Fruit fly (Drosophila melanogaster): Measurements from ENCODE around the gene Hsp70Ba.
A peak's percentile ranks its signal among the peaks of the same experiment; 100 is the strongest.

Gene Hsp70Ba

dm6 chr3R:12447353-12447752 is 20.2 kb downstream of the Hsp70Ba start, which contains the start of gene vrs:
Gene vrs (plus strand): TSS chr3R:12447653.
- no peak for TF ChIP-seq noc (tag; optimal IDR thresholded peaks at IDR 0.05)

DNA sequence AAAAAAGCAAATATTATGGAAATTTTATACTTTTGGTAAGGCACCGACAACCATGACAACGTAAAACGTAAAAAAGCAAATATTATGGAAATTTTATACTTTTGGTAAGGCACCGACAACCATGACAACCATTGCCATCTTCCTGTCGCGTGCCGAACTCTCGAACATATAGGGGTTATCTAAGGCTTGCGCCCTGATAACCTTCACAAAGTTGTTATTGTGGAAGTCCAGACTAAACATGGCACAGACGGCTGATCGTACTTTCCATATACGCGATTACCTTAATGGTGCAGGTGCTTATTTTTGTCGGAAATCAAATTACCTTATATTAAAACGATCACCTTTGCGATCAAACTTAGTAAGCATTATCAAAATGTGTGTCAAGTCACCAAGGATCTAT is 22.1 kb downstream of the Hsp70Ba start:
- TF ChIP-seq noc (tag; optimal IDR thresholded peaks at IDR 0.05): no peak

- no peak for TF ChIP-seq noc (tag; optimal IDR thresholded peaks at IDR 0.05)
Observed at dm6 chr3R:12443769-12444168, 23.8 kb downstream of the Hsp70Ba start.

DNA sequence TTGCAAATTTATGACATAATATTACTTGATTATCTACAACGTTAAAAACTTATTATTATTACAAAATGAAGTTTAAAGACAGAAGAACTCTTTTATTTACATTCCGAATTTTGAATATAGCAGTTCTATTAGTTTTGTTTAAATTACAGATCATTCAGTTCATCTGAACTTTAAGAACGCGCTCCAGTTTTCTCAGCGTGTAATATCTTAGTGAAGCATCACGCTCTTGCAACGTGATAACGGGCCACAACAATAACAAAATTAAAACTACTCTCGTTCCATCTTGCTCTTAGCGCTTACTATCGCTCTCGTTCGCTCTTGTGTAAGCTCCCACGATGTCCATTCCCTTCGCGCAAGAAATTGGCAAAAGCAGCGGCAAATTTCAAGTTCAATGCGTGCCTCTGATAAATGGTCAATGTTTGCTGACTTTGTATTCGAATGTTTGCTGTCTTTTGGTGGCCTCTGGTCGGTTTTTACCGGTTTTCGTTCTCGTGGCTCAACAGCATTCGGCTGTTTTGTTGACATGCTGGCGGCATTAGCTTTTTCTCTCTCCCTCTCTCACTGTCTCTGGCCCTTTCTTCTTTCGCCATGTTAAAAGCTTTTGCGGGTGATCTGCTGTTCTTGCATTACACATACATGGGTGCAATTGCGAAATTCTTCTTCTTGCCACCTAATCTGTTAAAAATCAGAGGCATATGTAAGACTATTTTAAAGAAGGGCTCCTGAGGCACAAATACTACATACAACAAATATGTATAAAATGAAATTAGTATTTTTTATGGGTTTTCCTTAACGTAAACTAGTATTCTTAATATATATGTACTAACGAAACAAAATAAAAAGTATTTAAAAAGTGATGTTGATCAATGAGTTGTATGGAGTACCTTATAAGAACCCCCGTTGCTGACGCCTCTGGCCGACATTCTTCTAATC is 24.7 kb downstream of the Hsp70Ba start:
- TF ChIP-seq noc (tag; optimal IDR thresholded peaks at IDR 0.05): peak; percentile 92

DNA sequence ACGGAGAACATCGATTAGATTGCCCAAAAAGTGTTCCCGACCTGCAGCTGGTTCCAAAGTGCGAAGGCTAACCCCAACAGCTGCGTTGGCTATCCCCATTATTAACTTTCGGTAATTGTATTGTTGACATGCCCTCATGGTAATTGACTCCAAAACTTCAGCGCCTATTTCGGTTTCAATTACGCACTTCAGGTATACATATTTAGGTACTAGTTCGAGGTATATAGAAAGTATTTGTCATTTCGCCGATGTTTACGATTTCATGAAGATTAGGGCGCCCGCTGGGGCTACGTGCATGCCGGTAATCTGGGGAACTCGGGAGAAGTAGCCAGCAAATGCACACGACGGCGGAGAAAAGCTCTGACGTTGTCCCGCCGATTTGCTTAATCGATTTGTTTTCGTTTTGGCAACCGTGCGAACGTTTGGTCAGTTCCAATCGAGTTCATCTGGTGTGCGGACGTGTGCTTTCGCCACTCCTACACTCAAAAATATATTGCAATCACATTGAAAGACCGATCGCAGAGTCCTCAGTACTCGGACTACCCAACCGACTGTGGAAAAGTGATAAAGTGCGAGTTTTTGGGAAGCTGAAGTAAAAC is 26.5 kb downstream of the Hsp70Ba start:
- TF ChIP-seq noc (tag; optimal IDR thresholded peaks at IDR 0.05): peak; percentile 33

- no peak for TF ChIP-seq noc (tag; optimal IDR thresholded peaks at IDR 0.05)
Observed at dm6 chr3R:12439401-12440143, 28.0 kb downstream of the Hsp70Ba start, which contains the start of gene Desat1. Gene Desat1 (plus strand): TSS chr3R:12439600.

DNA sequence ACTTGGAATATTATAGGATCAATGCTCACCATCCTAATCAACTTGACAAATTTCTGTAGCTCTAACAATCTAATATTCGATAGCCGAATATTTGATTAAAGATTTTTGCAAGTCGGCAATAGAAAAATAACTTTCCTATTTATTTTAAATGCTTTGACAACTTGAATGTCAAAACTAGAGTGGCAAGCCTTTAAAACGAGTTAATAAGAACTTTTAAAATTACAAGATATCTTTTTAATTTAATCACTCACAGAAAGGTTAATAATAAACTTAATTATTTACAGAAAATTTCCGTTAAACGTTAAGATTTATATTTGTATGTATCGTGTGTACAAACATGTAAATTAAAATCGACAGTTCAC is 28.6 kb downstream of the Hsp70Ba start, which contains the start of the genes CG17207 and CG46427:
CG17207 (minus strand) TSS at position 101 of the 362 bp plus-strand sequence.
CG46427 (minus strand) TSS at position 101 of the 362 bp plus-strand sequence.
- TF ChIP-seq noc (tag; optimal IDR thresholded peaks at IDR 0.05): no peak

DNA sequence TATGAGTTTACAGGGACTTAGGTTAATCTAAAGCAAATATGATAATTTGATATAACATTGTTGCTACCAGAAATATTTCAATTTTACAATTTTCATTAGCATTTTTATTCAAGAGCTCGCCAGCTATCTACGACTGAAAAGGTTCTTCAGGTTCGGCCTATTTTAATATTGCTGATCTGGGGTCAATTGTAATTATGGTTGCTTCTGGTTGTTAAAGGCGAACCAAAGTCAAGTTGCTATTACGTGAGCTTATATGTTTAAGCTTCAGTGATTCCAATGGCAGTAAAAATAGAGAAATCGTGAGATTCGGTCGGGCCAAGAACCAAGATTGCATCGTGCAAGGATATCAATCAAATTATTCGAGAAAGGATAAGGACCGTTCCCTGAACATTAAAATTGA is 31.6 kb downstream of the Hsp70Ba start, which contains the start of gene Desat2:
Desat2 (plus strand) TSS at position 301 of the 400 bp plus-strand sequence.
- no peak for TF ChIP-seq noc (tag; optimal IDR thresholded peaks at IDR 0.05)

dm6 chr3R:12433764-12434163 is 33.8 kb downstream of the Hsp70Ba start, which contains the start of the genes Aos1 and Srlp:
Gene Aos1 (minus strand): TSS chr3R:12433822.
Gene Srlp (plus strand): TSS chr3R:12434098.
- TF ChIP-seq noc (tag; optimal IDR thresholded peaks at IDR 0.05): peak; percentile 65

dm6 chr3R:12431030-12431489 is 36.5 kb downstream of the Hsp70Ba start, which contains the start of gene Prosalpha2:
Gene Prosalpha2 (plus strand): TSS chr3R:12431321.
- no peak for TF ChIP-seq noc (tag; optimal IDR thresholded peaks at IDR 0.05)

- no peak for TF ChIP-seq noc (tag; optimal IDR thresholded peaks at IDR 0.05)
Observed at dm6 chr3R:12429120-12429610, 38.4 kb downstream of the Hsp70Ba start, which contains the start of the genes CG5641 and CG5245. Gene CG5641 (minus strand): TSS chr3R:12429282. Gene CG5245 (plus strand): TSS chr3R:12429560.

dm6 chr3R:12426310-12426653 is 41.3 kb downstream of the Hsp70Ba start, which contains the start of gene NANS:
Gene NANS (plus strand): TSS chr3R:12426578.
- no peak for TF ChIP-seq noc (tag; optimal IDR thresholded peaks at IDR 0.05)

DNA sequence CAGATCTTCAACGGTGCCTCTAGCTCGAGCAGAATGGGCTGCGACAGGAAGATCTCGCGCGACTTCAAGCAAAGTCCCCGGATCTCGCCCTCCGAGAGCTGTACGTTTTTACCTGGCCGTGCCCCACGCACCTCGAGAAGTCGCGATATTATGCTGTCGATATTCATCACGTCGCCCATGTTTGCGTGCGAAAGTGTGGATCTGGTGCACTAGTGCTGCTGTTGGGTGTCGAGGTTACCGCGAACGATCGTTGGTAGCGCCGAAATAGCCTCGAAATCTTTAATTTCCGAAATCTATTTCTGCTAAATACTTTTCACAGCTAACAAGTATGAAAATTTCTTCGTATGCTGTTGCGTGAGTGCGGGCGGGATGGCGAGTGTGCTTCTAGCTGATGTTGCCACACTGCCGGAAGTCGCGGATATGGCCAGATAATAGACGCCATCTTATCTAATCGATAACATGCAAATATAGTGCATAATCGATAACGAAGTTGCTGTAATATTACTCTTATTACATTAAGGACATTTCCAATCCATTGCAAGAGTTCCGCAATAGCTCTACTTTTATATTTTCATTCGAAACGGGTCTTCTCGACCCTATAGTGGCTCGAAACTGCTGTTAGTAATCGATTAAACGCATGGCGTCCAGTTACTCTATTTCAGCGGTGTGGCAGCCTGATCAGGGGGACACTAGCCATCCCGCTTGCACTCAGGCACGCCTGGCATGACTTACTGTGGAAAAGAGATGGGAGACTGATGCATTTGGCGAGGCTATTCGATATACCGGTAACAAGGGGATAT is 41.9 kb downstream of the Hsp70Ba start, which contains the start of gene Pp1-87B:
Pp1-87B (minus strand) TSS at position 408 of the 800 bp plus-strand sequence.
- TF ChIP-seq noc (tag; optimal IDR thresholded peaks at IDR 0.05): no peak

DNA sequence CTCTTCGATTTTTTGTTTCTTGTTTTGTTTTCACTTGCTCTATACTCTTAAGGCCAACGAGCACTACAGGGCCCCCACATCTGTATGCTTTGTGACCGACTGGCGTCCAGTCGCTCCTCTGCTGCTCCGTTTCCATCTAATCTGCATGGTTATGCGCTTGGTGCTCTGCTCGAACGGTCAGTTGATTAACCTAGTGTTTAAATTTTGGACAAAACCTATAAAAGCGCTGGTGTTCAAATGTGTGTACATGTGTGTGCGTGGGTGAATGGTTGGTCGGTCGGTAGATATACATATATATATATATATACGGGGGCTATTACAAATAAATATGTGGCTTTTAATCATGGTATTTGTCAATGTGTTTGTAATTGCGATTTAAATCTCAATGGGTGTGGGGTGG is 43.6 kb downstream of the Hsp70Ba start:
- no peak for TF ChIP-seq noc (tag; optimal IDR thresholded peaks at IDR 0.05)

Data from whole organism, larva.